Fruit fly (Drosophila melanogaster) whole organism, embryonic: ENCODE results near the gene Vago.

ENCODE experiments used
- Ada2b ChIP-seq: fragments of 200-800 bp; sonication (Bioruptor generic); IDR thresholded peaks from 2 replicates; pipeline ENCODE4 v1.3.6; 2022; ENCODE audit warnings: missing biosample characterization, missing genetic modification characterization
- Atf-2 ChIP-seq: fragments of 200-800 bp; sonication (Bioruptor generic); optimal IDR thresholded peaks from 2 replicates; lab custom pipeline; 2016; ENCODE audit warnings: missing biosample characterization, missing genetic modification characterization
- BEAF-32 ChIP-seq: fragments of 200-800 bp; sonication (Bioruptor generic); optimal IDR thresholded peaks from 3 replicates; lab custom pipeline; 2017; ENCODE audit warnings: missing biosample characterization, missing genetic modification characterization, mild to moderate bottlenecking, moderate library complexity, missing genetic modification reagents
- CG12391 ChIP-seq: fragments of 200-800 bp; sonication (Bioruptor generic); optimal IDR thresholded peaks from 3 replicates; lab custom pipeline; 2018; ENCODE audit warnings: missing biosample characterization, mild to moderate bottlenecking, missing genetic modification characterization, moderate library complexity
- CG2678 ChIP-seq: fragments of 200-800 bp; sonication (Bioruptor generic); optimal IDR thresholded peaks from 3 replicates; lab custom pipeline; 2019; ENCODE audit warnings: missing biosample characterization, mild to moderate bottlenecking, missing genetic modification characterization, moderate library complexity
- CG30403 ChIP-seq: fragments of 200-800 bp; sonication (Bioruptor generic); optimal IDR thresholded peaks from 3 replicates; lab custom pipeline; 2016; ENCODE audit warnings: missing biosample characterization, missing genetic modification characterization
- CG3163 ChIP-seq: fragments of 200-800 bp; sonication (Bioruptor generic); optimal IDR thresholded peaks from 3 replicates; lab custom pipeline; 2016; ENCODE audit warnings: missing biosample characterization, missing genetic modification characterization
- CG3726 ChIP-seq: fragments of 200-800 bp; sonication (Bioruptor generic); IDR thresholded peaks from 3 replicates; pipeline ENCODE4, ENCODE4 v1.3.6; 2022; ENCODE audit warnings: missing biosample characterization, missing genetic modification characterization
- CG5245 ChIP-seq: fragments of 200-800 bp; sonication (Bioruptor generic); optimal IDR thresholded peaks from 3 replicates; lab custom pipeline; 2016; ENCODE audit warnings: missing biosample characterization, missing genetic modification characterization
- CG6854 ChIP-seq: fragments of 200-800 bp; sonication (Bioruptor generic); optimal IDR thresholded peaks from 3 replicates; lab custom pipeline; 2017; ENCODE audit warnings: missing biosample characterization, mild to moderate bottlenecking, missing genetic modification characterization
- Dfd ChIP-seq, 2 experiments: fragments of >200 bp; optimal IDR thresholded peaks; 2 replicates each; lab custom pipeline; 2017; ENCODE audit warnings: missing biosample characterization in 2 of 2, missing genetic modification characterization in 2 of 2
- Ets97D ChIP-seq: fragments of 200-800 bp; sonication (Bioruptor generic); optimal IDR thresholded peaks from 3 replicates; lab custom pipeline; 2016; ENCODE audit warnings: missing biosample characterization, missing genetic modification characterization
- Fer2 ChIP-seq: fragments of 200-800 bp; sonication (Bioruptor generic); optimal IDR thresholded peaks from 2 replicates; lab custom pipeline; 2018; ENCODE audit warnings: missing biosample characterization, mild to moderate bottlenecking, missing genetic modification characterization, moderate library complexity
- H2.0 ChIP-seq: fragments of 200-800 bp; sonication (Bioruptor generic); IDR thresholded peaks from 2 replicates; pipeline ENCODE4 v1.3.6; 2022; ENCODE audit warnings: missing biosample characterization, missing genetic modification characterization
- Meics ChIP-seq: fragments of 200-800 bp; sonication (Bioruptor generic); optimal IDR thresholded peaks from 2 replicates; lab custom pipeline; 2017; ENCODE audit warnings: missing biosample characterization, mild to moderate bottlenecking, missing genetic modification characterization
- Myb ChIP-seq: fragments of 200-800 bp; sonication (Bioruptor generic); optimal IDR thresholded peaks from 2 replicates; lab custom pipeline; 2016; ENCODE audit warnings: missing biosample characterization, missing genetic modification characterization
- PHDP ChIP-seq: fragments of 200-800 bp; sonication (Bioruptor generic); optimal IDR thresholded peaks from 3 replicates; lab custom pipeline; 2018; ENCODE audit warnings: missing biosample characterization, mild to moderate bottlenecking, missing genetic modification characterization, moderate library complexity
- Scr ChIP-seq: fragments of 200-800 bp; sonication (Bioruptor generic); IDR thresholded peaks from 2 replicates; pipeline ENCODE4 v1.3.6; 2022; ENCODE audit warnings: missing biosample characterization, missing genetic modification characterization; ENCODE audit not compliant: partially characterized antibody
- Sry-β ChIP-seq: fragments of 200-800 bp; sonication (Bioruptor generic); optimal IDR thresholded peaks from 2 replicates; lab custom pipeline; 2018; ENCODE audit warnings: missing biosample characterization, mild to moderate bottlenecking, missing genetic modification characterization, moderate library complexity
- Usf ChIP-seq: fragments of 200-800 bp; sonication (Bioruptor generic); optimal IDR thresholded peaks from 2 replicates; lab custom pipeline; 2017; ENCODE audit warnings: missing genotype, missing biosample characterization, missing genetic modification characterization
- al ChIP-seq: fragments of 200-800 bp; sonication (Bioruptor generic); IDR thresholded peaks from 2 replicates; pipeline ENCODE4 v1.3.6; 2022; ENCODE audit warnings: missing biosample characterization, missing genetic modification characterization
- bab2 ChIP-seq: fragments of 200-800 bp; sonication (Bioruptor generic); optimal IDR thresholded peaks from 2 replicates; lab custom pipeline; 2016; ENCODE audit warnings: missing biosample characterization, missing genetic modification characterization
- bsh ChIP-seq, 2 experiments: fragments of 200-800 bp; sonication (Bioruptor generic); optimal IDR thresholded peaks; 2 replicates each; lab custom pipeline; 2017 to 2018; ENCODE audit warnings: mild to moderate bottlenecking in 2 of 2, missing biosample characterization in 2 of 2, missing genetic modification characterization in 2 of 2, moderate library complexity in 1 of 2
- fu2 ChIP-seq: fragments of 200-800 bp; sonication (Bioruptor generic); optimal IDR thresholded peaks from 2 replicates; lab custom pipeline; 2016; ENCODE audit warnings: missing biosample characterization, missing genetic modification characterization
- gem ChIP-seq: fragments of 200-800 bp; sonication (Bioruptor generic); optimal IDR thresholded peaks from 2 replicates; lab custom pipeline; 2019; ENCODE audit warnings: missing biosample characterization, mild to moderate bottlenecking, missing genetic modification characterization, moderate library complexity
- gfzf ChIP-seq: fragments of 200-800 bp; sonication (Bioruptor generic); optimal IDR thresholded peaks from 2 replicates; lab custom pipeline; 2016; ENCODE audit warnings: missing biosample characterization, mild to moderate bottlenecking, missing genetic modification characterization, moderate library complexity
- hb ChIP-seq: fragments of 200-800 bp; sonication (Bioruptor generic); IDR thresholded peaks from 3 replicates; pipeline ENCODE4 v1.3.6; 2022; ENCODE audit warnings: missing biosample characterization, missing genetic modification characterization; ENCODE audit not compliant: partially characterized antibody
- inv ChIP-seq: fragments of 200-800 bp; sonication (Bioruptor generic); IDR thresholded peaks from 2 replicates; pipeline ENCODE4 v1.3.6; 2022; ENCODE audit warnings: missing biosample characterization, missing genetic modification characterization; ENCODE audit not compliant: partially characterized antibody
- ken ChIP-seq: fragments of 200-800 bp; sonication (Bioruptor generic); IDR thresholded peaks from 3 replicates; pipeline ENCODE4 v1.3.6; 2022; ENCODE audit warnings: missing biosample characterization, missing genetic modification characterization
- odd ChIP-seq: fragments of 200-800 bp; sonication (Bioruptor generic); optimal IDR thresholded peaks from 2 replicates; lab custom pipeline; 2017; ENCODE audit warnings: missing biosample characterization, mild to moderate bottlenecking, missing genetic modification characterization
- onecut ChIP-seq: fragments of 200-800 bp; sonication (Bioruptor generic); IDR thresholded peaks from 2 replicates; pipeline ENCODE4 v1.3.6; 2022; ENCODE audit warnings: missing biosample characterization, missing genetic modification characterization
- pfk ChIP-seq: fragments of 200-800 bp; sonication (Bioruptor generic); optimal IDR thresholded peaks from 2 replicates; lab custom pipeline; 2018; ENCODE audit warnings: missing biosample characterization, mild to moderate bottlenecking, missing genetic modification characterization, moderate library complexity
- psq ChIP-seq: fragments of 200-800 bp; sonication (Bioruptor generic); optimal IDR thresholded peaks from 2 replicates; lab custom pipeline; 2017; ENCODE audit warnings: missing biosample characterization, missing genetic modification characterization
- slou ChIP-seq: fragments of 200-800 bp; sonication (Bioruptor generic); optimal IDR thresholded peaks from 3 replicates; lab custom pipeline; 2016; ENCODE audit warnings: missing biosample characterization, missing genetic modification characterization
- slp2 ChIP-seq: fragments of 200-800 bp; sonication (Bioruptor generic); optimal IDR thresholded peaks from 2 replicates; lab custom pipeline; 2016; ENCODE audit warnings: missing biosample characterization, missing genetic modification characterization
- stc ChIP-seq: fragments of 200-800 bp; sonication (Bioruptor generic); IDR thresholded peaks from 2 replicates; pipeline ENCODE4 v1.3.6; 2022; ENCODE audit warnings: missing biosample characterization, missing genetic modification characterization
- ttk ChIP-seq: fragments of 200-800 bp; sonication (Bioruptor generic); IDR thresholded peaks from 2 replicates; pipeline ENCODE4 v2.1.2; 2022; ENCODE audit warnings: missing biosample characterization, missing genetic modification characterization

The Vago gene

dm6 chrX:11137566-11138186, 48.6 kb downstream of the Vago start, which contains the start of gene CDK2AP1 (continued):
- peak; percentile 35; the same call in 1 of the 2 replicates for TF ChIP-seq H2.0 (GFP tag; lab: Robert Waterston, UW)
- TF ChIP-seq odd (GFP tag; lab: Kevin White, UChicago): no peak
- TF ChIP-seq inv (GFP tag; lab: Robert Waterston, UW): peak; percentile 58
- TF ChIP-seq gem (tag; lab: Kevin White, UChicago): no peak
- peak; percentile 11 for TF ChIP-seq slp2
- no peak for TF ChIP-seq stc
- TF ChIP-seq Dfd (GFP tag; optimal IDR thresholded peaks at IDR 0.05; lab: Kevin White, UChicago): peak in 1 of 2 experiments; percentile 55
- TF ChIP-seq ken (GFP tag; lab: Robert Waterston, UW): 0 out of 3 replicates have a peak, but pooled peaks have one; percentile 10
- TF ChIP-seq bab2 (GFP tag; lab: Kevin White, UChicago): peak; percentile 18
- peak; percentile 22 for TF ChIP-seq CG3163 (GFP tag; lab: Kevin White, UChicago)
- peak; percentile 0 for TF ChIP-seq Meics
- peak; percentile 26 for TF ChIP-seq fu2 (GFP tag; lab: Kevin White, UChicago)
- no peak for TF ChIP-seq Sry-β (GFP tag; lab: Kevin White, UChicago)
- peak; percentile 38 for TF ChIP-seq Ets97D
- TF ChIP-seq al (GFP tag; lab: Robert Waterston, UW): no peak
- no peak for TF ChIP-seq Usf (GFP tag; lab: Kevin White, UChicago)
- TF ChIP-seq BEAF-32 (GFP tag; lab: Kevin White, UChicago): peak; percentile 78
- peak; percentile 6 for TF ChIP-seq PHDP
- TF ChIP-seq CG30403 (GFP tag; lab: Kevin White, UChicago): peak; percentile 21
- no peak for TF ChIP-seq Fer2 (tag; lab: Kevin White, UChicago)
- TF ChIP-seq Myb (GFP tag; lab: Kevin White, UChicago): peak; percentile 57
- no peak for TF ChIP-seq slou (GFP tag; lab: Kevin White, UChicago)
- TF ChIP-seq pfk (GFP tag; lab: Kevin White, UChicago): no peak
- TF ChIP-seq CG12391 (tag; lab: Kevin White, UChicago): peak; percentile 32
- TF ChIP-seq psq (GFP tag; lab: Kevin White, UChicago): no peak
- TF ChIP-seq bsh (GFP tag; optimal IDR thresholded peaks at IDR 0.05; lab: Kevin White, UChicago): peak in 1 of 2 experiments; percentile 7
- no peak for TF ChIP-seq CG5245 (GFP tag; lab: Kevin White, UChicago)
- peak; percentile 35 for TF ChIP-seq CG2678 (tag; lab: Kevin White, UChicago)
- TF ChIP-seq Scr: peak; percentile 69
- peak; percentile 18 for TF ChIP-seq Atf-2 (GFP tag; lab: Kevin White, UChicago)
- TF ChIP-seq ttk (GFP tag; lab: Robert Waterston, UW): no peak
- peak; percentile 55 for TF ChIP-seq gfzf
- no peak for TF ChIP-seq CG3726 (GFP tag; lab: Robert Waterston, UW)
- peak; percentile 15; the same call in 1 of the 2 replicates for TF ChIP-seq onecut (GFP tag; lab: Robert Waterston, UW)
- no peak for TF ChIP-seq Ada2b (GFP tag; lab: Robert Waterston, UW)
- TF ChIP-seq hb (GFP tag; lab: Robert Waterston, UW): peak; percentile 84
- no peak for TF ChIP-seq CG6854 (GFP tag; lab: Kevin White, UChicago)
